Fruit fly (Drosophila melanogaster): ENCODE results near the gene CG4115.

DNA sequence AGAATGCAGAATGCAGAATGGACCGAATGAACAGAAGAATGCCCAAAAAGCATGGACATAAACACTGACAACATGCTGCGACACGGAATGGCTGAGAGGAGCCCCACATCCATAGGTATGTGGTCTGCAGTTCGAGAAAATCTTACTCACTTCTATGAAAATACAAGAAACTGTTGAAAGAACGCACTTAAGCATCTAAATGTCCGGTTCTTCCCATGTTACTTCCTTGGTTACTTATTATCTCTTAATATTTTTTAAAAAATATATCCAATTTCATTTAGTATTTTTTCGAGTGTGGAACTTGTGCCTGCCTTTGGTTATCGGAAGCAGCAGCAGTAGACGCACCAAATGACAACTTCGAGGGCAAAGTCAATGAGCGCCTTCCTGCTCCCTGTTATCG is 45.6 kb upstream of the CG4115 start:
- TF ChIP-seq CTCF (optimal IDR thresholded peaks at IDR 0.05): no peak
- TF ChIP-seq CG8478 (optimal IDR thresholded peaks at IDR 0.05): no peak

Data from S2 (cell line).